Worm (Caenorhabditis elegans): ENCODE results near the gene K12H4.7.

ce11 chrIII:8022077-8022476 is 28.8 kb downstream of the K12H4.7 start, which contains the start of gene F44B9.2:
- TF ChIP-seq unc-39 (tag; optimal IDR thresholded peaks at IDR 0.05) = no peak
- TF ChIP-seq ama-1 (optimal IDR thresholded peaks at IDR 0.05) = no peak
- no peak for TF ChIP-seq snpc-4 (tag; optimal IDR thresholded peaks at IDR 0.05)
- TF ChIP-seq unc-62 (GFP tag; optimal IDR thresholded peaks at IDR 0.05) = no peak
